Fruit fly (Drosophila melanogaster): ENCODE data around the gene CG5614.
A peak's percentile ranks its signal among the peaks of the same experiment; 100 is the strongest.

The CG5614 gene

DNA sequence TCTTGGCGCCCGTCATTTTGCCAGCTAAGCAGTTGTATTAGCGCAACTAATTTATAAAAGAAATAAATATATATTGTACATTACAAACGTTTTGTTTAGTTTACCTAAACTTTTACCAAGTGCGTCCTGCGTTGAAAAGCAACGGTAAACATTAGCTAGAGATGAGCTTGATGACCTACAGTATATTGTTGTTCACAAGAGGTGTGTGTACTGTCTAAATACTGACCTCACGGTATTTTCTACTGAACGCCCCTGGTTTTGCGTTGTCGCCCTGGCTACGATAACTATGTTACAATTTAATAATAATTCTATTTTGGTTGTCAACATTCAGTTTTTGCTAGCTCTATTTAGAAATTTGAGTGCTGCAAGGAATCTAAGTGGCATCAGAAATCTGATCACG, 12.8 kb downstream of the CG5614 start, which contains the start of gene Acyp2 (continued):
- TF ChIP-seq CG3281 (GFP tag; optimal IDR thresholded peaks at IDR 0.05): peak; percentile 49
- no peak for TF ChIP-seq CG7963 (GFP tag; IDR thresholded peaks at IDR 0.05; ENCODE audit: partially characterized antibody)
- TF ChIP-seq mld (GFP tag; IDR thresholded peaks at IDR 0.05; ENCODE audit: partially characterized antibody): no peak
- TF ChIP-seq CG4404 (GFP tag; IDR thresholded peaks at IDR 0.05): no peak
- peak; percentile 36 for TF ChIP-seq caup (GFP tag; optimal IDR thresholded peaks at IDR 0.05; ENCODE audit: severe bottlenecking)
- TF ChIP-seq Tbp (GFP tag; optimal IDR thresholded peaks at IDR 0.05): no peak
- TF ChIP-seq ci (GFP tag; IDR thresholded peaks at IDR 0.05): peak; percentile 37; the same call in 1 of the 3 replicates
- TF ChIP-seq scrt (GFP tag; optimal IDR thresholded peaks at IDR 0.05): no peak
- no peak for TF ChIP-seq so (GFP tag; IDR thresholded peaks at IDR 0.05)
- peak; percentile 0 for TF ChIP-seq CG9817 (tag; optimal IDR thresholded peaks at IDR 0.05)
- no peak for TF ChIP-seq Meics (GFP tag; optimal IDR thresholded peaks at IDR 0.05)
- no peak for TF ChIP-seq kah (GFP tag; optimal IDR thresholded peaks at IDR 0.05)
- TF ChIP-seq CG13296 (GFP tag; optimal IDR thresholded peaks at IDR 0.05): no peak
- TF ChIP-seq CG1647 (GFP tag; optimal IDR thresholded peaks at IDR 0.05): no peak
- TF ChIP-seq CG31365 (tag; optimal IDR thresholded peaks at IDR 0.05): no peak
- TF ChIP-seq CG6654 (GFP tag; optimal IDR thresholded peaks at IDR 0.05): no peak
- TF ChIP-seq CG7987 (GFP tag; optimal IDR thresholded peaks at IDR 0.05): peak; percentile 9
- peak; percentile 12 for TF ChIP-seq kay (GFP tag; optimal IDR thresholded peaks at IDR 0.05)
- TF ChIP-seq CG8478 (optimal IDR thresholded peaks at IDR 0.05): no peak
- no peak for TF ChIP-seq TFAM (GFP tag; optimal IDR thresholded peaks at IDR 0.05)
- no peak for TF ChIP-seq bab2 (GFP tag; optimal IDR thresholded peaks at IDR 0.05)
- peak; percentile 26 for TF ChIP-seq CG8290 (GFP tag; optimal IDR thresholded peaks at IDR 0.05)
- TF ChIP-seq CG8290 (tag; optimal IDR thresholded peaks at IDR 0.05): peak in 1 of 2 experiments; percentile 73
- TF ChIP-seq CG16779 (GFP tag; IDR thresholded peaks at IDR 0.05): no peak
- peak; percentile 42; the same call in 1 of the 2 replicates for TF ChIP-seq sisA (GFP tag; IDR thresholded peaks at IDR 0.05)
- TF ChIP-seq CG2678 (tag; optimal IDR thresholded peaks at IDR 0.05): no peak
- no peak for TF ChIP-seq Hmx (GFP tag; optimal IDR thresholded peaks at IDR 0.05)
- no peak for TF ChIP-seq cad (GFP tag; optimal IDR thresholded peaks at IDR 0.05)
- no peak for TF ChIP-seq pan (optimal IDR thresholded peaks at IDR 0.05)
- peak in 1 of 2 experiments; percentile 51 for TF ChIP-seq pan (GFP tag; optimal IDR thresholded peaks at IDR 0.05 in 1 of 2, IDR thresholded peaks at IDR 0.05 in 1 of 2)
- peak; percentile 35 for TF ChIP-seq Chrac-16 (GFP tag; optimal IDR thresholded peaks at IDR 0.05)
- TF ChIP-seq trem (tag; optimal IDR thresholded peaks at IDR 0.05): peak; percentile 59
- no peak for TF ChIP-seq Nf-YC (tag; optimal IDR thresholded peaks at IDR 0.05)
- peak; percentile 76 for TF ChIP-seq CG15514 (GFP tag; optimal IDR thresholded peaks at IDR 0.05)
- no peak for TF ChIP-seq eve (GFP tag; optimal IDR thresholded peaks at IDR 0.05)
- no peak for TF ChIP-seq CG33557 (GFP tag; optimal IDR thresholded peaks at IDR 0.05)
- TF ChIP-seq insv (GFP tag; optimal IDR thresholded peaks at IDR 0.05): no peak
- peak; percentile 12 for TF ChIP-seq Side (GFP tag; optimal IDR thresholded peaks at IDR 0.05)
- peak; percentile 68 for TF ChIP-seq CG10462 (GFP tag; optimal IDR thresholded peaks at IDR 0.05)
- TF ChIP-seq ap (GFP tag; IDR thresholded peaks at IDR 0.05): no peak
- no peak for TF ChIP-seq Drgx (GFP tag; IDR thresholded peaks at IDR 0.05)
- TF ChIP-seq sim (GFP tag; IDR thresholded peaks at IDR 0.05): no peak
- TF ChIP-seq sr (GFP tag; IDR thresholded peaks at IDR 0.05): no peak
- TF ChIP-seq sens (GFP tag): peak; percentile 80
- TF ChIP-seq CG1603 (tag; optimal IDR thresholded peaks at IDR 0.05): peak; percentile 77
- peak; percentile 71 for TF ChIP-seq CG13287 (GFP tag; IDR thresholded peaks at IDR 0.05; ENCODE audit: partially characterized antibody)
- TF ChIP-seq Ets65A (GFP tag): peak; percentile 95
- no peak for TF ChIP-seq CG17385 (GFP tag; optimal IDR thresholded peaks at IDR 0.05)
- TF ChIP-seq shn (GFP tag; optimal IDR thresholded peaks at IDR 0.05): peak; percentile 8
- TF ChIP-seq Xbp1 (GFP tag; optimal IDR thresholded peaks at IDR 0.05): peak; percentile 51
- TF ChIP-seq gt (GFP tag; IDR thresholded peaks at IDR 0.05): no peak
- no peak for TF ChIP-seq fu2 (GFP tag; optimal IDR thresholded peaks at IDR 0.05)
- TF ChIP-seq Atf3 (GFP tag; optimal IDR thresholded peaks at IDR 0.05): no peak

Measured in whole organism, embryonic.